Worm (Caenorhabditis elegans) whole organism, late embryonic: ENCODE data around the gene clec-262.

Experiments used
- C38D4.7 ChIP-seq: fragments of 200-800 bp; sonication (Bioruptor generic); optimal IDR thresholded peaks from 2 replicates; lab custom pipeline; 2018; ENCODE audit warnings: mild to moderate bottlenecking, missing genetic modification characterization, moderate library complexity, missing compliant biosample characterization
- pha-4 ChIP-seq: fragments of 150-350 bp; optimal IDR thresholded peaks from 2 replicates; lab custom pipeline; 2018; ENCODE audit warnings: missing biosample characterization, missing genetic modification reagents, missing genetic modification characterization

DNA sequence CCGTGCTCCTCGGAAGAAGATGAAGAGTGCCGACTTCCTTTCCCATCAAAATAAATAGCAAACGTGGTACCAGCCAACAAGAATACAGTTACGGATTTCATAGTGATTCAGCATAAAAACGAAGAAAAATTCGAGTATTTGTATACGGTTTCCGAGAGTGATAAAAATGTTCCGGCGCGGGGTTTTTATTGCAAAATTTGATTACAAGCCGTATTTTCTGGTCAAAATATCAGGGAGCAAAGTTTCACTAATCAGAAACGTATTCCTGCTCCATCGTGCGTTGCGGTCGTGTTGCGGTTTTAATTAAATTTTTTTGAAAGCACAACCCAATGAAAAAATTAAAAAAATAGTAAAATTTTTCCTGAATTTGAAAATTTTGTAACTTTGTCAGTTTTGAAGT lies 17.2 kb upstream of the clec-262 start, which contains the start of gene clec-261:
- no peak for TF ChIP-seq C38D4.7 (GFP tag; lab: Kevin White, UChicago)
- TF ChIP-seq pha-4, result no peak
